Fruit fly (Drosophila melanogaster) whole organism, adult: ENCODE data around the gene NKCC.

Experiments used
- CG11617 ChIP-seq: fragments of 200-800 bp; sonication (Bioruptor generic); optimal IDR thresholded peaks from 2 replicates; lab custom pipeline; 2017; ENCODE audit warnings: mild to moderate bottlenecking, missing biosample characterization, missing genetic modification reagents, missing genetic modification characterization
- CG12768 ChIP-seq: fragments of 200-800 bp; sonication (Bioruptor generic); optimal IDR thresholded peaks from 2 replicates; lab custom pipeline; 2017; ENCODE audit warnings: missing biosample characterization, missing genetic modification characterization, mild to moderate bottlenecking, moderate library complexity, missing genetic modification reagents
- CG14711 ChIP-seq: fragments of 200-800 bp; sonication (Bioruptor generic); optimal IDR thresholded peaks from 2 replicates; lab custom pipeline; 2018; ENCODE audit warnings: missing biosample characterization, mild to moderate bottlenecking, missing genetic modification characterization, moderate library complexity
- CG1620 ChIP-seq: fragments of 200-800 bp; sonication (Bioruptor generic); optimal IDR thresholded peaks from 2 replicates; lab custom pipeline; 2016; ENCODE audit warnings: missing biosample characterization, missing genetic modification characterization
- CG33017 ChIP-seq: fragments of 200-800 bp; sonication (Bioruptor generic); optimal IDR thresholded peaks from 2 replicates; lab custom pipeline; 2018; ENCODE audit warnings: missing biosample characterization, mild to moderate bottlenecking, missing genetic modification characterization, moderate library complexity
- CG5204 ChIP-seq: fragments of 200-800 bp; sonication (Bioruptor generic); optimal IDR thresholded peaks from 2 replicates; lab custom pipeline; 2016; ENCODE audit warnings: missing biosample characterization, missing genetic modification characterization
- CG7045 ChIP-seq: fragments of 200-800 bp; sonication (Bioruptor generic); optimal IDR thresholded peaks from 2 replicates; lab custom pipeline; 2017; ENCODE audit warnings: missing biosample characterization, mild to moderate bottlenecking, missing genetic modification characterization
- CG7101 ChIP-seq: fragments of 200-800 bp; sonication (Bioruptor generic); optimal IDR thresholded peaks from 2 replicates; lab custom pipeline; 2018; ENCODE audit warnings: missing biosample characterization, mild to moderate bottlenecking, missing genetic modification characterization, moderate library complexity
- Clk ChIP-seq: fragments of 200-800 bp; sonication (Bioruptor generic); optimal IDR thresholded peaks from 2 replicates; lab custom pipeline; 2017; ENCODE audit warnings: missing biosample characterization, missing genetic modification characterization
- Crg-1 ChIP-seq: fragments of 200-800 bp; sonication (Bioruptor generic); optimal IDR thresholded peaks from 2 replicates; lab custom pipeline; 2016; ENCODE audit warnings: missing biosample characterization, missing genetic modification characterization
- Hr96 ChIP-seq: fragments of 200-800 bp; sonication (Bioruptor generic); optimal IDR thresholded peaks from 2 replicates; lab custom pipeline; 2016; ENCODE audit warnings: missing biosample characterization, missing genetic modification characterization
- Mnt ChIP-seq: fragments of 200-800 bp; sonication (Bioruptor generic); optimal IDR thresholded peaks from 2 replicates; lab custom pipeline; 2016; ENCODE audit warnings: missing biosample characterization, mild to moderate bottlenecking, missing genetic modification characterization
- bab1 ChIP-seq: fragments of 200-800 bp; sonication (Bioruptor generic); optimal IDR thresholded peaks from 3 replicates; lab custom pipeline; 2019; ENCODE audit warnings: missing biosample characterization, mild to moderate bottlenecking, missing genetic modification characterization, moderate library complexity
- cic ChIP-seq: fragments of 200-800 bp; sonication (Bioruptor generic); optimal IDR thresholded peaks from 2 replicates; lab custom pipeline; 2017; ENCODE audit warnings: missing biosample characterization, mild to moderate bottlenecking, missing genetic modification characterization, moderate library complexity
- cnc ChIP-seq, 2 experiments: fragments of >200 bp; optimal IDR thresholded peaks; 2 replicates each; lab custom pipeline; 2017
- kay ChIP-seq: fragments of 200-800 bp; sonication (Bioruptor generic); peaks from one replicate; lab custom pipeline; 2016; ENCODE audit warnings: missing biosample characterization, missing genetic modification characterization, borderline replicate concordance
- ovo ChIP-seq: fragments of 200-800 bp; sonication (Bioruptor generic); optimal IDR thresholded peaks from 2 replicates; lab custom pipeline; 2016; ENCODE audit warnings: missing biosample characterization, missing genetic modification characterization
- pad ChIP-seq: fragments of 200-800 bp; sonication (Bioruptor generic); optimal IDR thresholded peaks from 3 replicates; lab custom pipeline; 2017; ENCODE audit warnings: missing biosample characterization, missing genetic modification characterization, mild to moderate bottlenecking, moderate library complexity, missing genetic modification reagents
- tj ChIP-seq: fragments of 200-800 bp; sonication (Bioruptor generic); optimal IDR thresholded peaks from 3 replicates; lab custom pipeline; 2017; ENCODE audit warnings: missing biosample characterization, mild to moderate bottlenecking, missing genetic modification characterization, moderate library complexity
- toe ChIP-seq: fragments of 200-800 bp; sonication (Bioruptor generic); optimal IDR thresholded peaks from 2 replicates; lab custom pipeline; 2016; ENCODE audit warnings: missing biosample characterization, missing genetic modification characterization

Gene NKCC

DNA sequence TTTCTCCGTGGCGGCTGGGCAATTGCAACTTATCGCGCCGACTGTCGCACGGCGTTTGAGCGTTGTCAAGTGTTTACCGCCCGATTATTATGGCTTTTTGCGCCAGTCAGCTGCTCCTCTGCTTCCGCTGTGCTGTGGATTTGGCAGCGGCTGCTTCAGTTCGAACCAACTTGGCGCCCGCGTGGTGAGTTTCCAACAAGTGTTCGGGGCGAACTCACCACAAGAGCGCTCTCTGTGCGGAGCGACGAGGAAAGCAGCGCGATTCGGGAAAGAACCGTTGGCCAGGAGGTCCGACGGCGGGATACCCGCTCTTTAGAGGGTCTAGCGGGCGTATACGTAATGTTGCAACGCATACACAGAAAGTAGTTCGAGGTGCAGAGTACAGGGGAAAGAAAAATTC is at the start of gene NKCC:
NKCC (minus strand) TSS at position 57 of the 400 bp plus-strand sequence.
- TF ChIP-seq CG12768 (GFP tag; lab: Kevin White, UChicago) (no peak), CG1620 (GFP tag; lab: Kevin White, UChicago) (no peak), kay (no peak), pad (GFP tag; lab: Kevin White, UChicago) (no peak), tj (no peak), Hr96 (GFP tag; lab: Kevin White, UChicago) (no peak)

DNA sequence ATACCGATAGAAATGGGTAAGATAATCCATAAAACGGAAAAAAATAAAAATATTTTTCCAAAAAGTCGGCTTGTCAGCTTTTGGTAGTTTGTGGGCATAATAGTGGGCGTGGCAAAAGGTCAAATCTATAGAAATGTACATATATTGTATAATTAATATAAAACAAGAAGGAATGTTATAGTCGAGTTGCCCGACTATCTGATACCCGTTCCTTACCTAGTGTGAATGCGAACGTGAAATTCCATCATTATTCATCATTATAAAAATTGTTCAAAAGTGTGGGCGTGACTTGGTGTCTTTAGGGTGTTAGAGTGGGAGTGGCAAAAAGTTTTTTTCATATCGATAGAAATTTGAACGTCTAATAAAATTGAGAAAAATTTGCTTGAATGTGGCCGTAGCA is 49.1 kb upstream of the NKCC start:
- TF ChIP-seq kay, result no peak
- TF ChIP-seq Clk (GFP tag; lab: Kevin White, UChicago), result no peak
- no peak for TF ChIP-seq CG33017 (tag; lab: Kevin White, UChicago)
- no peak for TF ChIP-seq bab1 (GFP tag; lab: Kevin White, UChicago)
- no peak for TF ChIP-seq cic (GFP tag; lab: Kevin White, UChicago)
- TF ChIP-seq CG7045 (GFP tag; lab: Kevin White, UChicago), result no peak
- TF ChIP-seq Hr96 (GFP tag; lab: Kevin White, UChicago), result no peak
- TF ChIP-seq CG12768 (GFP tag; lab: Kevin White, UChicago), result no peak
- TF ChIP-seq CG14711 (tag; lab: Kevin White, UChicago), result no peak
- no peak for TF ChIP-seq Mnt (GFP tag; lab: Kevin White, UChicago)
- no peak for TF ChIP-seq ovo (GFP tag; lab: Kevin White, UChicago)
- TF ChIP-seq CG11617, result no peak

DNA sequence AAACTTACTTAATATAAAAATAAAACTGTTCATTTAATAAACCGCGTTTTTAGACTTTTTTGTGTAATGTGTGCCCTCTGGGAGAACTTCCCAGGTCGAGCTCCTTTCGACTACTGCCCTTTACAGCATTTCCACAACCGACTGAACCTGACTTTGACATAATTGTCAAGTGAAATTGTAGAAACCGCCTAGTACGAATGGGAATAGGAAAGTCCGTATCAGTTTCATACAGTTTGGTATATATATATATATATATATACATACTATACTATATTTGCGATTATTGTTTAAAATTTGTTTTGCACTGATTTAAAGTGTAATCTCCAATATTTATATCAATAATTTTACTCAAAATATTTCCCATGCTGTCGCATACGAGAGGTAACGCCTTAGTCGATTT is 48.6 kb upstream of the NKCC start, which contains the start of gene mia:
mia (minus strand) TSS at position 101 of the 400 bp plus-strand sequence.
- TF ChIP-seq CG7101 (tag; lab: Kevin White, UChicago) (no peak), CG12768 (GFP tag; lab: Kevin White, UChicago) (no peak), Clk (GFP tag; lab: Kevin White, UChicago) (no peak), CG1620 (GFP tag; lab: Kevin White, UChicago) (no peak), cic (GFP tag; lab: Kevin White, UChicago) (no peak), toe (no peak), CG33017 (tag; lab: Kevin White, UChicago) (no peak), cnc (optimal IDR thresholded peaks at IDR 0.05; lab: Kevin White, UChicago) (no peak), bab1 (GFP tag; lab: Kevin White, UChicago) (no peak), tj (no peak), CG14711 (tag; lab: Kevin White, UChicago) (no peak), CG11617 (no peak), Crg-1 (no peak), Hr96 (GFP tag; lab: Kevin White, UChicago) (no peak)

DNA sequence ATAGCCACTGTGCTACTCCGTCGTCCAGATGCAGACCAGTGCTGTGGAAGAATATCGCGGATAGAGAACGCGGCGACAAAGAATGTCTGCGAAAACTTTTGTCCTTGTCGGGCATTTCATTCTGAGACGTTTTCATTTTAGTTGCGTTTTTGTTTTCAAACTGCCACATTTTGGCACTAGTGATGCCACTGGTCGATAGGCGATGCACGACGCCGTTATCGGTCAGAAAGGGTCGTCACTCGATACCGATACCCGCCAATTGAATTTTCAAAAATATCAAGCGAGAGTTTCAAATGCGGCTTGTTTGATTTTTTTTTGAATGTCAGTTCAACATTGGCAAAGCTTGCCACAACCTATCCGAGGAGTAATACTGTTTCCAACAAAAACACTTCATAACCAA is 48.0 kb upstream of the NKCC start:
- peak; percentile 13 for TF ChIP-seq bab1 (GFP tag; lab: Kevin White, UChicago)
- no peak for TF ChIP-seq CG33017 (tag; lab: Kevin White, UChicago)

DNA sequence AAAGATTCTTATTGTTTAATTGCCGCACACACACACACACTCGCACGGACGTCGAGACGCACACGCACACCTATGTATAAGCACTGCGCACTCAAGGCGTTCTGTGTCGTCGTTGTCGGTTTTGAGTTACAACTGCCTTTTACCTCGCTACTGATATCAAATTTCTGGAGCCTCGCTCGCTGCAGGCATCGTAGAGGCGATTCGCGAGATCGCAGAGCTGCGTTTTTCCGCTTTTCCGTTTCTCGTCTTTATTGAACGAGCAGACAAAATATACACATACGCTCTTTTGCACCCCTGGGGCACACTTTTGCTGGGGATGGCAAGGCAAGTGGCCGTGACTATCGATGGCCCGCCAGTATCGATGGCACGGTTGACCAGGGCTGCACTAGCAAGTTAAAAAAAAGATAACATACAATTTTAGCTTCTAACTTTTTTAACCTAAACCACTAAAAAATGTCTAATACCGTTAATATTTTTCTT is 45.0 kb upstream of the NKCC start, which contains the start of gene CG2519:
CG2519 (minus strand) TSS at position 312 of the 480 bp plus-strand sequence.
- peak; percentile 70 for TF ChIP-seq cic (GFP tag; lab: Kevin White, UChicago)
- TF ChIP-seq CG5204 (GFP tag; lab: Kevin White, UChicago), result no peak
- peak; percentile 27 for TF ChIP-seq CG1620 (GFP tag; lab: Kevin White, UChicago)
- TF ChIP-seq Clk (GFP tag; lab: Kevin White, UChicago), result no peak
- TF ChIP-seq Mnt (GFP tag; lab: Kevin White, UChicago), result peak; percentile 65
- TF ChIP-seq toe, result no peak
- TF ChIP-seq CG33017 (tag; lab: Kevin White, UChicago), result no peak
- TF ChIP-seq CG12768 (GFP tag; lab: Kevin White, UChicago), result peak; percentile 16
- no peak for TF ChIP-seq cnc (optimal IDR thresholded peaks at IDR 0.05; lab: Kevin White, UChicago)
- TF ChIP-seq bab1 (GFP tag; lab: Kevin White, UChicago), result peak; percentile 76
- TF ChIP-seq CG7101 (tag; lab: Kevin White, UChicago), result peak; percentile 50
- TF ChIP-seq Hr96 (GFP tag; lab: Kevin White, UChicago), result no peak
- peak; percentile 37 for TF ChIP-seq CG14711 (tag; lab: Kevin White, UChicago)
- peak; percentile 56 for TF ChIP-seq CG7045 (GFP tag; lab: Kevin White, UChicago)
- TF ChIP-seq CG11617, result peak; percentile 44
- no peak for TF ChIP-seq kay
- peak; percentile 54 for TF ChIP-seq tj
- TF ChIP-seq ovo (GFP tag; lab: Kevin White, UChicago), result peak; percentile 38
- TF ChIP-seq pad (GFP tag; lab: Kevin White, UChicago), result peak; percentile 32
- TF ChIP-seq Crg-1, result peak; percentile 21

DNA sequence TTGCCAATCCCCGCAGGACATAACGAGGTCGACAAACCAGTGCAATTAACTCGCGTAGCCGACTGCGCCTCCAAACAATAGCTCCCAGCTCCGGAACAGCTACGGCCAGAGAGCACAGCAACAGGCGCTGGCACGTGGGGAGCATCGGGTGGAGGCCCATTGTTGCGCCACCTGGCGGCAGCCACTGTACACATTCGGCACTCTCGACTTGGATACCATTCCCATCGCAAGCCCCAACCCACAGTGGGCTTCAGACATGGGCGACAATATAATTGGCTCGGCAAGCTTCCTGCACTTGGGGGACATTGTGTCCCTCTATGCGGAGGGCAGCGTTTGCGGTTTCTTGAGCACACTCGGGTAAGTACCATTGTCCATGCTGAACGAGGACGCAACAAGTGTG is 25.1 kb upstream of the NKCC start:
- TF ChIP-seq CG11617 (no peak), ovo (GFP tag; lab: Kevin White, UChicago) (no peak), Mnt (GFP tag; lab: Kevin White, UChicago) (no peak), CG12768 (GFP tag; lab: Kevin White, UChicago) (no peak), cic (GFP tag; lab: Kevin White, UChicago) (no peak), Crg-1 (no peak)

DNA sequence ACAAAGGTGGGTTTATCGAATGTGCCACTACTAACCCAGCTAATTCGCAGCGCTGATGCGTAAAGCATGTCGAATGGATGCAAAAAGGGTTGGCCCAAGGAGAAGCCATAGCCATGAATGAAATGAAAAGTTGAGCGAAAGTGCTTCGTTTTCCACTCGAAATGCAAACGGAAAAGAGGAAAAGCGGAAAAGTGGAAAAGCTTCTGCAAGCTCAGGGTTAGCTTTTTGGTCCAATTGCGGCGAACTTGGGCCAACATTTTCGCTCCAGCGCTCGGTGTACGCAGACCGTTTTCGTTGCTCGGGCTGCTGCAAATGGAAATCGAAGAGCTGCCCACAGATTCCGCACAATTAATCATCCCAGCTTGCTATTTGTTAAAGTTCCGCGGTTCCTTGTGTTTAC is 22.3 kb upstream of the NKCC start:
- no peak for TF ChIP-seq CG5204 (GFP tag; lab: Kevin White, UChicago)
- no peak for TF ChIP-seq ovo (GFP tag; lab: Kevin White, UChicago)
- no peak for TF ChIP-seq tj
- no peak for TF ChIP-seq CG33017 (tag; lab: Kevin White, UChicago)
- no peak for TF ChIP-seq CG7101 (tag; lab: Kevin White, UChicago)
- TF ChIP-seq cic (GFP tag; lab: Kevin White, UChicago), result no peak
- no peak for TF ChIP-seq kay
- TF ChIP-seq Crg-1, result no peak
- no peak for TF ChIP-seq bab1 (GFP tag; lab: Kevin White, UChicago)
- TF ChIP-seq pad (GFP tag; lab: Kevin White, UChicago), result no peak
- no peak for TF ChIP-seq CG14711 (tag; lab: Kevin White, UChicago)
- no peak for TF ChIP-seq CG11617
- no peak for TF ChIP-seq toe
- TF ChIP-seq Hr96 (GFP tag; lab: Kevin White, UChicago), result no peak
- no peak for TF ChIP-seq CG1620 (GFP tag; lab: Kevin White, UChicago)
- no peak for TF ChIP-seq Clk (GFP tag; lab: Kevin White, UChicago)
